Worm (Caenorhabditis elegans) whole organism, young adult: ENCODE measurements around the gene F40G12.4.

ENCODE experiments used
- F49E8.2 ChIP-seq: sonication (generic microtip); optimal IDR thresholded peaks from 3 replicates; lab custom pipeline; 2017; ENCODE audit warnings: missing genetic modification characterization, mild to moderate bottlenecking, missing compliant biosample characterization, antibody characterized with exemption, moderate library complexity; ENCODE audit not compliant: insufficient read depth
- atf-7 ChIP-seq: sonication (generic microtip); optimal IDR thresholded peaks from 2 replicates; lab custom pipeline; 2017; ENCODE audit warnings: mild to moderate bottlenecking, missing genetic modification characterization, missing compliant biosample characterization
- attf-3 ChIP-seq: fragments of 200-800 bp; sonication (Bioruptor generic); conservative IDR thresholded peaks from 2 replicates; pipeline ENCODE4 v1.3.6; 2022; ENCODE audit warnings: missing genetic modification reagents, missing genetic modification characterization, missing compliant biosample characterization
- snpc-4 ChIP-seq, 5 experiments: fragments of 150-350 bp in 1 of 5; sonication (generic microtip) in 4 of 5; optimal IDR thresholded peaks; 2 replicates each; lab custom pipeline; 2014 to 2018; ENCODE audit warnings: missing genetic modification characterization in 5 of 5, missing biosample characterization in 3 of 5, antibody characterized with exemption in 2 of 5, mild to moderate bottlenecking in 2 of 5, missing compliant biosample characterization in 2 of 5, missing genotype in 2 of 5, moderate library complexity in 2 of 5, missing genetic modification reagents in 1 of 5
- tlf-1 ChIP-seq: fragments of 200-800 bp; sonication (Bioruptor generic); optimal IDR thresholded peaks from 2 replicates; lab custom pipeline; 2018; ENCODE audit warnings: mild to moderate bottlenecking, missing genetic modification characterization, missing compliant biosample characterization
- unc-130 ChIP-seq: sonication (generic microtip); optimal IDR thresholded peaks from 2 replicates; lab custom pipeline; 2016; ENCODE audit warnings: missing genetic modification reagents, missing genetic modification characterization, missing compliant biosample characterization

Gene F40G12.4

ce11 chrV:14223141-14223540 lies 45.4 kb downstream of the F40G12.4 start:
- TF ChIP-seq unc-130 (GFP tag; lab: Kevin White, UChicago): no peak
- no peak for TF ChIP-seq snpc-4 (GFP tag; optimal IDR thresholded peaks at IDR 0.05; lab: Kevin White, UChicago)
- no peak for TF ChIP-seq snpc-4 (tag; optimal IDR thresholded peaks at IDR 0.05; lab: Kevin White, UChicago)
- TF ChIP-seq attf-3 (GFP tag; lab: Robert Waterston, UW): no peak
- TF ChIP-seq atf-7 (tag; lab: Kevin White, UChicago): no peak
- TF ChIP-seq F49E8.2: no peak
- TF ChIP-seq tlf-1: no peak
